Worm (Caenorhabditis elegans): Measurements from ENCODE around the gene bra-2.

DNA sequence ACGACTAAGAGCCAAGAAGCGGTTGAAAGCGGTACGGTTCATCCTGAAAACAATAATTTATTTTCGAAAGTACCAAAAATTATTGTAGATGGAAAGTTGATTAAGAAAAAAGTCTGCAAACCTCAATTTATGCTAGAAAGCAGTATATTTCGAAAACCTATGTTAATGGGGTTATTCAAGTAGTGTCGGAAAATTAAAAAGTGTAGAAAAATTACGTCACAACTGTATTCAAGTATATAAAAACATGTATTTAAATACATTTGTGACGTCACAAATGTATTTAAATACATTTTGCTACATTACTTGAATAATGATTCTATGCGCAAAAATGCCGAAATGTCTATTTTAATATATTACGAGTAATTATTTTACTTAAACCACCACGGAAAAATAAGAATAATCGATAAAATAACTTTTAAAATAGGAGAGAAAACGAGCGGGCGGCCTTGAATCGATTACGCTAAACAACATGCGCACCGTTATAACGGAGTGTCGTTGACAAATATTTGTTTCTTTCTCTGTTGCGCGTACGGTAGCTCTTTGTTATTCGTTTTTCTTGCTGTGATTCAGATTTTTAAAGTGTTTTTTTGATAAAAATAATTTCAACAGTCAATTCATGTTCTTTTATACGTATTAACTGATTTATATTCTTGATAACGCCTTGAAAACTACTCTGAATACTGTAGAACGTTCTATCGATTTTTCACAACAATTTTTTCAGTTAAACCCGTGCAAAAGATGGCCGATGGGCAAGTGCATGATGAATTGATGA is at the start of gene bra-2, which contains the start of gene F23H11.5:
- TF ChIP-seq unc-62 (GFP tag; optimal IDR thresholded peaks at IDR 0.05) = no peak
- TF ChIP-seq lin-39 (tag; optimal IDR thresholded peaks at IDR 0.05) = no peak
